Worm (Caenorhabditis elegans) whole organism, young adult: ENCODE results near the gene rgl-1.

Experiments used
- F39B2.1 ChIP-seq: fragments of 200-800 bp; sonication (Bioruptor generic); IDR thresholded peaks from 2 replicates; pipeline ENCODE4 v1.3.6; 2022; ENCODE audit warnings: missing genetic modification reagents, missing genetic modification characterization, missing compliant biosample characterization
- K12H6.12 ChIP-seq: fragments of 200-800 bp; sonication (Bioruptor generic); optimal IDR thresholded peaks from 2 replicates; lab custom pipeline; 2018; ENCODE audit warnings: mild to moderate bottlenecking, missing genetic modification characterization, missing compliant biosample characterization
- T07F8.4 ChIP-seq: sonication (generic microtip); optimal IDR thresholded peaks from 2 replicates; lab custom pipeline; 2016; ENCODE audit warnings: mild to moderate bottlenecking, missing genetic modification characterization, moderate library complexity, missing compliant biosample characterization
- Y56A3A.18 ChIP-seq: fragments of 200-800 bp; sonication (Bioruptor generic); IDR thresholded peaks from 2 replicates; pipeline ENCODE4 v1.3.6; 2022; ENCODE audit warnings: missing genetic modification reagents, missing genetic modification characterization, missing compliant biosample characterization
- ama-1 ChIP-seq, 3 experiments: fragments of 150-350 bp in 1 of 3; sonication (generic microtip) in 2 of 3; optimal IDR thresholded peaks; 2 replicates each; lab custom pipeline; 2014 to 2018; ENCODE audit warnings: missing biosample characterization in 2 of 3, missing genetic modification characterization in 2 of 3, missing genetic modification reagents in 2 of 3
- ceh-79 ChIP-seq: sonication (generic microtip); optimal IDR thresholded peaks from 2 replicates; lab custom pipeline; 2017; ENCODE audit warnings: mild to moderate bottlenecking, missing genetic modification characterization, missing compliant biosample characterization
- dpff-1 ChIP-seq: sonication (generic microtip); optimal IDR thresholded peaks from 2 replicates; lab custom pipeline; 2017; ENCODE audit warnings: mild to moderate bottlenecking, missing genetic modification characterization, missing compliant biosample characterization
- lin-54 ChIP-seq: fragments of 200-800 bp; sonication (Bioruptor generic); optimal IDR thresholded peaks from 2 replicates; lab custom pipeline; 2018; ENCODE audit warnings: mild to moderate bottlenecking, missing genetic modification characterization, missing compliant biosample characterization
- rpc-1 ChIP-seq, 2 experiments: fragments of 150-350 bp in 1 of 2; sonication (generic microtip) in 1 of 2; optimal IDR thresholded peaks; 2 replicates each; lab custom pipeline; 2014 to 2018; ENCODE audit warnings: missing biosample characterization in 1 of 2, missing genetic modification characterization in 1 of 2, missing genetic modification reagents in 1 of 2, missing genotype in 1 of 2
- sdz-38 ChIP-seq: sonication (generic microtip); optimal IDR thresholded peaks from 2 replicates; lab custom pipeline; 2016; ENCODE audit warnings: missing genotype, missing genetic modification characterization, missing compliant biosample characterization
- sea-2 ChIP-seq: fragments of 200-800 bp; sonication (Bioruptor generic); IDR thresholded peaks from 2 replicates; pipeline ENCODE4 v1.3.6; 2022; ENCODE audit warnings: missing genetic modification characterization, missing compliant biosample characterization
- snpc-1.1 ChIP-seq: sonication (generic microtip); optimal IDR thresholded peaks from 2 replicates; lab custom pipeline; 2017; ENCODE audit warnings: missing genetic modification characterization, mild to moderate bottlenecking, missing compliant biosample characterization, antibody characterized with exemption, moderate library complexity, missing genotype, missing genetic modification reagents; ENCODE audit not compliant: insufficient read depth
- sptf-2 ChIP-seq: fragments of 200-800 bp; sonication (Bioruptor generic); optimal IDR thresholded peaks from 2 replicates; lab custom pipeline; 2018; ENCODE audit warnings: mild to moderate bottlenecking, missing genetic modification characterization, missing compliant biosample characterization
- zim-3 ChIP-seq: sonication (generic microtip); optimal IDR thresholded peaks from 2 replicates; lab custom pipeline; 2017; ENCODE audit warnings: mild to moderate bottlenecking, missing genetic modification characterization, moderate library complexity, missing compliant biosample characterization

DNA sequence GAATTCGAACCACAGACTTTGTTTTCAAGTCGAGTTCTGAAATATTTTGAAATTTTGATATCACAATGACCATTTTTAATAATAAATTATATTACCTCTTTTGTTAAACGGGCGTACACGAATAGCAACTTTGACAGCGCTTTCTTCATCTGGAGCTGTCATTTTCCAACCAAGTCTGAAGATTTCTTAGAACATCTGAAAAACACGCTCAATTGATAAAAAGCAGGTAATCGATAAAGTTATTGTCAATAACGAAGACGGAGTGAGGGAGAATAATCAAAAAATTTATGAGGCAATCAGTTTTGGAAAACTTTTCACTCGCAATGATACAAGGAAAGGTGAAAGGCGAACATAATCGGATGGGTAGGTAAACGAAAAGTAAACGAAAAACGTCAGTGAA is 41.7 kb downstream of the rgl-1 start, which contains the start of gene klp-4:
- no peak for TF ChIP-seq dpff-1
- no peak for TF ChIP-seq F39B2.1 (GFP tag; lab: Robert Waterston, UW)
- no peak for TF ChIP-seq Y56A3A.18 (GFP tag; lab: Robert Waterston, UW)
- TF ChIP-seq lin-54 = no peak
- TF ChIP-seq T07F8.4 (tag; lab: Kevin White, UChicago) = no peak
- no peak for TF ChIP-seq sea-2 (GFP tag; lab: Robert Waterston, UW)
- TF ChIP-seq K12H6.12 (tag; lab: Kevin White, UChicago) = no peak
- TF ChIP-seq sptf-2 (GFP tag; lab: Kevin White, UChicago) = no peak
- no peak for TF ChIP-seq ceh-79
- no peak for TF ChIP-seq rpc-1 (optimal IDR thresholded peaks at IDR 0.05; lab: Kevin White, UChicago)
- TF ChIP-seq rpc-1 (tag; optimal IDR thresholded peaks at IDR 0.05; lab: Kevin White, UChicago) = no peak
- no peak for TF ChIP-seq snpc-1.1 (tag; lab: Kevin White, UChicago)
- no peak for TF ChIP-seq sdz-38 (tag; lab: Kevin White, UChicago)
- no peak for TF ChIP-seq zim-3 (tag; lab: Kevin White, UChicago)
- TF ChIP-seq ama-1 (optimal IDR thresholded peaks at IDR 0.05; lab: Kevin White, UChicago) = no peak
- no peak for TF ChIP-seq ama-1 (GFP tag; optimal IDR thresholded peaks at IDR 0.05; lab: Kevin White, UChicago)
